Fruit fly (Drosophila melanogaster) whole organism, prepupa: ENCODE results near the gene CG3909.

ENCODE experiments used
- Blimp-1 ChIP-seq: fragments of 200-800 bp; sonication (Bioruptor generic); optimal IDR thresholded peaks from 3 replicates; lab custom pipeline; 2017; ENCODE audit warnings: missing biosample characterization, missing genetic modification characterization, mild to moderate bottlenecking, moderate library complexity, missing genetic modification reagents
- CG11294 ChIP-seq: fragments of 200-800 bp; sonication (Bioruptor generic); IDR thresholded peaks from 2 replicates; pipeline ENCODE4 v1.3.6; 2022; ENCODE audit warnings: missing biosample characterization, missing genetic modification characterization
- CG11762 ChIP-seq: fragments of 200-800 bp; sonication (Bioruptor generic); optimal IDR thresholded peaks from 3 replicates; lab custom pipeline; 2016; ENCODE audit warnings: missing biosample characterization, missing genetic modification characterization; ENCODE audit not compliant: insufficient read depth
- CG11902 ChIP-seq: fragments of 200-800 bp; sonication (Bioruptor generic); optimal IDR thresholded peaks from 3 replicates; lab custom pipeline; 2016; ENCODE audit warnings: missing biosample characterization, missing genetic modification characterization
- CG15336 ChIP-seq: fragments of 200-800 bp; sonication (Bioruptor generic); IDR thresholded peaks from 2 replicates; pipeline ENCODE4 v1.3.6; 2022; ENCODE audit warnings: missing biosample characterization, missing genetic modification characterization
- CG1621 ChIP-seq: fragments of 200-800 bp; sonication (Bioruptor generic); optimal IDR thresholded peaks from 3 replicates; lab custom pipeline; 2018; ENCODE audit warnings: missing biosample characterization, mild to moderate bottlenecking, missing genetic modification characterization
- CG16779 ChIP-seq: fragments of 200-800 bp; sonication (Bioruptor generic); optimal IDR thresholded peaks from 3 replicates; lab custom pipeline; 2017; ENCODE audit warnings: missing biosample characterization, mild to moderate bottlenecking, missing genetic modification characterization
- CG3032 ChIP-seq: fragments of 200-800 bp; optimal IDR thresholded peaks from 2 replicates; lab custom pipeline; 2019; ENCODE audit warnings: missing biosample characterization, mild to moderate bottlenecking, missing genetic modification characterization, moderate library complexity
- CG31627 ChIP-seq: fragments of 200-800 bp; sonication (Bioruptor generic); optimal IDR thresholded peaks from 3 replicates; lab custom pipeline; 2016; ENCODE audit warnings: missing biosample characterization, missing genetic modification characterization
- CG32006 ChIP-seq: fragments of 200-800 bp; sonication (Bioruptor generic); optimal IDR thresholded peaks from 3 replicates; lab custom pipeline; 2017; ENCODE audit warnings: missing biosample characterization, mild to moderate bottlenecking, missing genetic modification characterization
- CG6163 ChIP-seq: fragments of 200-800 bp; sonication (Bioruptor generic); IDR thresholded peaks from 3 replicates; pipeline ENCODE4 v1.3.6; 2022; ENCODE audit warnings: missing biosample characterization, missing genetic modification characterization
- CG6276 ChIP-seq: fragments of 200-800 bp; sonication (Bioruptor generic); optimal IDR thresholded peaks from 2 replicates; lab custom pipeline; 2017; ENCODE audit warnings: missing biosample characterization, mild to moderate bottlenecking, missing genetic modification characterization
- CG6854 ChIP-seq: fragments of 200-800 bp; sonication (Bioruptor generic); optimal IDR thresholded peaks from 2 replicates; lab custom pipeline; 2017; ENCODE audit warnings: missing biosample characterization, mild to moderate bottlenecking, missing genetic modification characterization
- CG8119 ChIP-seq: fragments of 200-800 bp; sonication (Bioruptor generic); IDR thresholded peaks from 3 replicates; pipeline ENCODE4 v1.3.6; 2022; ENCODE audit warnings: missing biosample characterization, missing genetic modification characterization
- CG8319 ChIP-seq: fragments of 200-800 bp; sonication (Bioruptor generic); optimal IDR thresholded peaks from 3 replicates; lab custom pipeline; 2016; ENCODE audit warnings: missing biosample characterization, missing genetic modification characterization
- CG8632 ChIP-seq: fragments of 200-800 bp; sonication (Bioruptor generic); optimal IDR thresholded peaks from 3 replicates; lab custom pipeline; 2016; ENCODE audit warnings: missing biosample characterization, missing genetic modification characterization
- Eip75B ChIP-seq: fragments of 200-800 bp; sonication (Bioruptor generic); optimal IDR thresholded peaks from 3 replicates; lab custom pipeline; 2016; ENCODE audit warnings: missing biosample characterization, missing genetic modification characterization
- Eip78C ChIP-seq: fragments of 200-800 bp; sonication (Bioruptor generic); peaks from one replicate; lab custom pipeline; 2016; ENCODE audit warnings: missing biosample characterization, missing genetic modification characterization
- Eip93F ChIP-seq: fragments of 200-800 bp; sonication (Bioruptor generic); optimal IDR thresholded peaks from 2 replicates; lab custom pipeline; 2016; ENCODE audit warnings: missing biosample characterization, mild to moderate bottlenecking, missing genetic modification characterization
- Ets96B ChIP-seq: fragments of 200-800 bp; optimal IDR thresholded peaks from 2 replicates; lab custom pipeline; 2019; ENCODE audit warnings: missing biosample characterization, mild to moderate bottlenecking, missing genetic modification characterization, moderate library complexity
- Gug ChIP-seq: fragments of 200-800 bp; sonication (Bioruptor generic); IDR thresholded peaks from 2 replicates; pipeline ENCODE4 v1.3.6; 2022; ENCODE audit warnings: missing biosample characterization, missing genetic modification characterization
- Hr39 ChIP-seq: fragments of 200-800 bp; sonication (Bioruptor generic); optimal IDR thresholded peaks from 2 replicates; lab custom pipeline; 2016; ENCODE audit warnings: missing biosample characterization, missing genetic modification characterization
- Hr4 ChIP-seq: fragments of 200-800 bp; sonication (Bioruptor generic); optimal IDR thresholded peaks from 3 replicates; lab custom pipeline; 2016; ENCODE audit warnings: missing biosample characterization, missing genetic modification characterization
- Met ChIP-seq: fragments of 200-800 bp; sonication (Bioruptor generic); optimal IDR thresholded peaks from 3 replicates; lab custom pipeline; 2016; ENCODE audit warnings: missing biosample characterization, missing genetic modification characterization
- OdsH ChIP-seq: fragments of 200-800 bp; sonication (Bioruptor generic); optimal IDR thresholded peaks from 3 replicates; lab custom pipeline; 2016; ENCODE audit warnings: missing biosample characterization, missing genetic modification characterization
- Smox ChIP-seq: fragments of 200-800 bp; sonication (Bioruptor generic); optimal IDR thresholded peaks from 3 replicates; lab custom pipeline; 2016; ENCODE audit warnings: missing biosample characterization, missing genetic modification characterization
- Sox102F ChIP-seq: fragments of 200-800 bp; sonication (Bioruptor generic); optimal IDR thresholded peaks from 2 replicates; lab custom pipeline; 2016; ENCODE audit warnings: missing biosample characterization, mild to moderate bottlenecking, missing genetic modification characterization
- Sox14 ChIP-seq: fragments of 200-800 bp; sonication (Bioruptor generic); optimal IDR thresholded peaks from 3 replicates; lab custom pipeline; 2016; ENCODE audit warnings: missing biosample characterization, missing genetic modification characterization
- achi ChIP-seq: fragments of 200-800 bp; sonication (Bioruptor generic); optimal IDR thresholded peaks from 3 replicates; lab custom pipeline; 2016; ENCODE audit warnings: missing biosample characterization, missing genetic modification characterization
- acj6 ChIP-seq: fragments of 200-800 bp; sonication (Bioruptor generic); optimal IDR thresholded peaks from 3 replicates; lab custom pipeline; 2016; ENCODE audit warnings: missing biosample characterization, missing genetic modification characterization
- cyc ChIP-seq: fragments of 200-800 bp; sonication (Bioruptor generic); optimal IDR thresholded peaks from 3 replicates; lab custom pipeline; 2016; ENCODE audit warnings: missing biosample characterization, missing genetic modification characterization
- dac ChIP-seq: fragments of 200-800 bp; sonication (Bioruptor generic); optimal IDR thresholded peaks from 2 replicates; lab custom pipeline; 2017; ENCODE audit warnings: missing biosample characterization, mild to moderate bottlenecking, missing genetic modification characterization
- eg ChIP-seq: fragments of 200-800 bp; sonication (Bioruptor generic); IDR thresholded peaks from 3 replicates; pipeline ENCODE4 v1.3.6; 2022; ENCODE audit warnings: missing biosample characterization, missing genetic modification characterization
- fd85E ChIP-seq: fragments of 200-800 bp; sonication (Bioruptor generic); optimal IDR thresholded peaks from 3 replicates; lab custom pipeline; 2016; ENCODE audit warnings: missing biosample characterization, missing genetic modification characterization
- fkh ChIP-seq: fragments of 200-800 bp; sonication (Bioruptor generic); optimal IDR thresholded peaks from 3 replicates; lab custom pipeline; 2017; ENCODE audit warnings: missing biosample characterization, mild to moderate bottlenecking, missing genetic modification characterization, moderate library complexity
- net ChIP-seq: fragments of 200-800 bp; sonication (Bioruptor generic); optimal IDR thresholded peaks from 3 replicates; lab custom pipeline; 2016; ENCODE audit warnings: missing biosample characterization, missing genetic modification characterization
- pdm3 ChIP-seq: fragments of 200-800 bp; sonication (Bioruptor generic); optimal IDR thresholded peaks from 3 replicates; lab custom pipeline; 2016; ENCODE audit warnings: missing biosample characterization, missing genetic modification characterization
- ss ChIP-seq, 2 experiments: fragments of 200-800 bp; sonication (Bioruptor generic); optimal IDR thresholded peaks; 2 replicates in 1 of 2; 3 replicates in 1 of 2; lab custom pipeline; 2017 to 2018; ENCODE audit warnings: mild to moderate bottlenecking in 2 of 2, missing biosample characterization in 2 of 2, missing genetic modification characterization in 2 of 2, moderate library complexity in 1 of 2
- svp ChIP-seq: fragments of 200-800 bp; sonication (Bioruptor generic); peaks from one replicate; lab custom pipeline; 2016; ENCODE audit warnings: missing biosample characterization, missing genetic modification characterization
- topi ChIP-seq: fragments of 200-800 bp; sonication (Bioruptor generic); optimal IDR thresholded peaks from 3 replicates; lab custom pipeline; 2016; ENCODE audit warnings: missing biosample characterization, missing genetic modification characterization
- vri ChIP-seq: fragments of 200-800 bp; sonication (Bioruptor generic); optimal IDR thresholded peaks from 3 replicates; lab custom pipeline; 2016; ENCODE audit warnings: missing biosample characterization, mild to moderate bottlenecking, missing genetic modification characterization

The CG3909 gene

dm6 chr3R:10024032-10024712, 18.9 kb upstream of the CG3909 start:
- TF ChIP-seq eg (no peak), vri (GFP tag; lab: Kevin White, UChicago) (peak; percentile 56), Sox14 (GFP tag; lab: Kevin White, UChicago) (no peak), CG6163 (GFP tag; lab: Robert Waterston, UW) (peak; percentile 45; the same call in 1 of the 3 replicates), Sox102F (GFP tag; lab: Kevin White, UChicago) (no peak), CG8632 (no peak), svp (GFP tag; lab: Kevin White, UChicago) (peak; percentile 48)

DNA sequence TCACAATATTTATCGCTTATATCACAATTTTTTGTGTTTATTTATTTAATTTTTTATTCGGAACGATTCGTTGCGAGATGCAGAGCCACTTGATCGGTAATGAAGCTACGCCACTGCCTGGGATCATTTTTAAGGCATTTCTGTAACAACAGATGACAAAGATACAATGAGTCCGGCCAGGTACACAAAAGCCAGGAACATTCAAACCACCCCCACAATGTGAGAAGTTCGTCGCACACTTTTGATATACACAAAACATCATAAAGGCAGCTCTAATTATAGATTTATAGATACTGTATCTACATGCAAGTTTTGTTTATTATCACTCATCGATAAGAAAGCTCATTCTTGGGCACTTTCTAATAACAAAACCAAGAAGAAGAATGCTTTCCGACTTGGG, 18.0 kb upstream of the CG3909 start, which contains the start of gene CG31407:
Gene CG31407 (minus strand): TSS at position 101 of the 400 bp plus-strand sequence.
- TF ChIP-seq CG16779 (tag; lab: Kevin White, UChicago) (no peak), CG11294 (GFP tag; lab: Robert Waterston, UW) (no peak), CG6163 (GFP tag; lab: Robert Waterston, UW) (no peak), Gug (no peak), cyc (GFP tag; lab: Kevin White, UChicago) (no peak), CG8319 (GFP tag; lab: Kevin White, UChicago) (no peak), Eip75B (GFP tag; lab: Kevin White, UChicago) (no peak), Sox102F (GFP tag; lab: Kevin White, UChicago) (no peak), CG1621 (tag; lab: Kevin White, UChicago) (no peak)

DNA sequence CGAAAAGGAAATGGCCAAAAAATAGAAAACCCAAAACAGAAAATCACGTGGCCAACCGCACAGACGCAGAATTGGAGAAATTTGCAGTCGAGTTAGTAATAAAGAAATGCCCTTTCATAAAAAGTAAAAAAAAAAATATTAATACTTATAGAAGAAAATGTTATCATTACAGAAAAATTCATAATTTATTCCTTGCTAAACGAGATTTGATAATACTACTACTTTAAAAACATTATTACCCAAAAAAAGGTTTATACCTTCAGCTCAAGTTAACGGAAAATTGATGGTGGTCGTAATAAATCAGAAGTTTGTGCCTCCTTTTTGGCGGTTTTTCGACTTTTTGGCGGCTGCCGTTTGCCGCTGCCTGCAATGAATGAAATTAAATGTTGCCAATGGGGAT, 14.7 kb upstream of the CG3909 start:
- no peak; the same call in 1 of the 3 replicates for TF ChIP-seq CG8119 (GFP tag; lab: Robert Waterston, UW)
- TF ChIP-seq achi, result no peak
- no peak for TF ChIP-seq Ets96B (tag; lab: Kevin White, UChicago)
- no peak for TF ChIP-seq CG31627
- no peak for TF ChIP-seq CG11902 (GFP tag; lab: Kevin White, UChicago)
- peak; percentile 23 for TF ChIP-seq Eip78C (GFP tag; lab: Kevin White, UChicago)
- peak; percentile 33 for TF ChIP-seq dac (GFP tag; lab: Kevin White, UChicago)
- no peak for TF ChIP-seq CG11762 (GFP tag; lab: Kevin White, UChicago)
- TF ChIP-seq CG3032 (tag; lab: Kevin White, UChicago), result no peak
- no peak for TF ChIP-seq fd85E (GFP tag; lab: Kevin White, UChicago)
- TF ChIP-seq svp (GFP tag; lab: Kevin White, UChicago), result no peak
- peak; percentile 59 for TF ChIP-seq CG32006 (GFP tag; lab: Kevin White, UChicago)
- TF ChIP-seq CG11294 (GFP tag; lab: Robert Waterston, UW), result no peak
- no peak for TF ChIP-seq net (GFP tag; lab: Kevin White, UChicago)
- no peak for TF ChIP-seq CG6854 (GFP tag; lab: Kevin White, UChicago)
- no peak for TF ChIP-seq acj6 (GFP tag; lab: Kevin White, UChicago)
- TF ChIP-seq Blimp-1 (GFP tag; lab: Kevin White, UChicago), result no peak
- no peak for TF ChIP-seq ss (GFP tag; optimal IDR thresholded peaks at IDR 0.05; lab: Kevin White, UChicago)
- TF ChIP-seq OdsH (GFP tag; lab: Kevin White, UChicago), result peak; percentile 8
- TF ChIP-seq Met, result no peak
- no peak for TF ChIP-seq Smox (GFP tag; lab: Kevin White, UChicago)
- no peak for TF ChIP-seq Gug
- TF ChIP-seq Sox102F (GFP tag; lab: Kevin White, UChicago), result no peak
- TF ChIP-seq CG15336 (GFP tag; lab: Robert Waterston, UW), result peak; percentile 68
- TF ChIP-seq fkh (GFP tag; lab: Kevin White, UChicago), result no peak
- no peak for TF ChIP-seq Eip93F (GFP tag; lab: Kevin White, UChicago)
- TF ChIP-seq Sox14 (GFP tag; lab: Kevin White, UChicago), result no peak
- TF ChIP-seq Hr4 (GFP tag; lab: Kevin White, UChicago), result peak; percentile 54
- no peak for TF ChIP-seq CG16779 (tag; lab: Kevin White, UChicago)
- TF ChIP-seq cyc (GFP tag; lab: Kevin White, UChicago), result no peak
- TF ChIP-seq Eip75B (GFP tag; lab: Kevin White, UChicago), result no peak
- peak; percentile 42; the same call in 1 of the 3 replicates for TF ChIP-seq eg
- no peak for TF ChIP-seq Hr39
- peak; percentile 59 for TF ChIP-seq CG6276 (GFP tag; lab: Kevin White, UChicago)
- no peak for TF ChIP-seq topi
- TF ChIP-seq CG8319 (GFP tag; lab: Kevin White, UChicago), result no peak
- TF ChIP-seq pdm3, result no peak
